Worm (Caenorhabditis elegans) whole organism, early embryonic: Measurements from ENCODE around the gene Y73F8A.36.

Experiments
- B0310.2 ChIP-seq: sonication (generic microtip); optimal IDR thresholded peaks from 2 replicates; lab custom pipeline; 2016; ENCODE audit warnings: mild to moderate bottlenecking, missing genetic modification characterization, missing compliant biosample characterization
- F13C5.2 ChIP-seq: sonication (generic microtip); optimal IDR thresholded peaks from 2 replicates; lab custom pipeline; 2017; ENCODE audit warnings: mild to moderate bottlenecking, missing genetic modification characterization, inconsistent platforms, missing compliant biosample characterization
- aly-1 ChIP-seq: sonication (generic microtip); optimal IDR thresholded peaks from 2 replicates; lab custom pipeline; 2016; ENCODE audit warnings: missing genetic modification characterization, missing compliant biosample characterization
- ama-1 ChIP-seq: fragments of 150-350 bp; optimal IDR thresholded peaks from 2 replicates; lab custom pipeline; 2014
- ceh-13 ChIP-seq: fragments of 200-800 bp; sonication (Bioruptor generic); optimal IDR thresholded peaks from 2 replicates; lab custom pipeline; 2018; ENCODE audit warnings: mild to moderate bottlenecking, missing genetic modification characterization, missing compliant biosample characterization
- ets-7 ChIP-seq: sonication (generic microtip); optimal IDR thresholded peaks from 2 replicates; lab custom pipeline; 2016; ENCODE audit warnings: missing genotype, missing genetic modification characterization, missing compliant biosample characterization
- flt-1 ChIP-seq: fragments of 200-800 bp; sonication (Bioruptor generic); IDR thresholded peaks from 2 replicates; pipeline ENCODE4 v1.3.6; 2022; ENCODE audit warnings: missing genetic modification characterization, missing compliant biosample characterization
- hmbx-1 ChIP-seq: sonication (generic microtip); optimal IDR thresholded peaks from 2 replicates; lab custom pipeline; 2016; ENCODE audit warnings: mild to moderate bottlenecking, missing genetic modification characterization, missing compliant biosample characterization
- hnd-1 ChIP-seq: sonication (generic microtip); optimal IDR thresholded peaks from 2 replicates; lab custom pipeline; 2016; ENCODE audit warnings: missing genetic modification characterization, missing compliant biosample characterization
- tbx-11 ChIP-seq: fragments of 200-800 bp; sonication (Bioruptor generic); IDR thresholded peaks from 2 replicates; pipeline ENCODE4 v1.3.6; 2022; ENCODE audit warnings: missing genetic modification characterization, missing compliant biosample characterization
- tra-4 ChIP-seq: sonication (generic microtip); optimal IDR thresholded peaks from 2 replicates; lab custom pipeline; 2017; ENCODE audit warnings: missing genetic modification characterization, missing compliant biosample characterization

DNA sequence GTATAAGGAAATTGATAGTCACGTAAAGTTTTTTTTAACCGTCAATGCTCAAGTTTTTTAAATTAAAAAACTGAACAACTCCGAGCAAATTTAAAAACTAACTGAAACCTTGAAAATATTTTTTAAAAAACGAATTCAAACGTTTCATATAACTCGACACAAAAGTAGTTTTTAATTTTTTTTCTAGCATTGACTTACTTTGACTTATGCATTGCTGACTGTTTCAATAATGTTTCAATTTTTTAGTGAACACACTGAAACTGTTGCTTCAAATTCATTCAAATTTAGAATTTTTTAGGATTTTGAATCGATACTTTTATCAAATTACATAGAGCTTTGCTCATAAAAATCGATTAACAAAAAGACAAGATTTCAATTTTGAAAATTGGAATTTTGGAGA is 35.3 kb upstream of the Y73F8A.36 start:
- TF ChIP-seq flt-1 (GFP tag; lab: Robert Waterston, UW) (no peak), ama-1 (lab: Kevin White, UChicago) (no peak), tra-4 (tag; lab: Kevin White, UChicago) (no peak), ets-7 (tag; lab: Kevin White, UChicago) (no peak), hmbx-1 (tag; lab: Kevin White, UChicago) (no peak), tbx-11 (GFP tag; lab: Robert Waterston, UW) (no peak), hnd-1 (tag; lab: Kevin White, UChicago) (no peak), B0310.2 (tag; lab: Kevin White, UChicago) (no peak), ceh-13 (GFP tag; lab: Kevin White, UChicago) (no peak), aly-1 (no peak), F13C5.2 (tag; lab: Kevin White, UChicago) (no peak)
